Worm (Caenorhabditis elegans): Measurements from ENCODE around the gene irld-9.

The irld-9 gene

ce11 chrII:1722394-1722793 lies 16.4 kb downstream of the irld-9 start, which contains the start of the genes fbxb-5 and btb-8:
Gene fbxb-5 (minus strand): TSS chrII:1722494.
Gene btb-8 (plus strand): TSS chrII:1722770.
- TF ChIP-seq sup-37 (GFP tag; optimal IDR thresholded peaks at IDR 0.05): no peak
- TF ChIP-seq xbp-1 (tag; optimal IDR thresholded peaks at IDR 0.05): no peak
- no peak for TF ChIP-seq efl-1 (optimal IDR thresholded peaks at IDR 0.05)
- no peak for TF ChIP-seq efl-1 (GFP tag; optimal IDR thresholded peaks at IDR 0.05 in 1 of 2)
- no peak for TF ChIP-seq sox-4 (tag; optimal IDR thresholded peaks at IDR 0.05)
- no peak for TF ChIP-seq isw-1 (GFP tag; IDR thresholded peaks at IDR 0.05)
- no peak for TF ChIP-seq ceh-90 (tag; optimal IDR thresholded peaks at IDR 0.05)
- TF ChIP-seq unc-86 (tag; optimal IDR thresholded peaks at IDR 0.05): no peak
- no peak for TF ChIP-seq swsn-7 (tag; optimal IDR thresholded peaks at IDR 0.05)
- no peak for TF ChIP-seq lin-39 (tag; optimal IDR thresholded peaks at IDR 0.05)
- TF ChIP-seq nhr-20 (tag; optimal IDR thresholded peaks at IDR 0.05): no peak
- TF ChIP-seq snpc-4 (tag; optimal IDR thresholded peaks at IDR 0.05): no peak

ce11 chrII:1719153-1719552 lies 19.6 kb downstream of the irld-9 start, which contains the start of gene fbxb-48:
Gene fbxb-48 (minus strand): TSS chrII:1719253.
- TF ChIP-seq dpl-1 (GFP tag; optimal IDR thresholded peaks at IDR 0.05) (no peak), nhr-85 (tag) (no peak), ama-1 (optimal IDR thresholded peaks at IDR 0.05) (no peak), nhr-28 (tag; optimal IDR thresholded peaks at IDR 0.05) (no peak), pag-3 (tag; optimal IDR thresholded peaks at IDR 0.05; ENCODE audit: borderline replicate concordance, insufficient read depth) (no peak), hpl-2 (GFP tag; optimal IDR thresholded peaks at IDR 0.05) (no peak), egl-13 (tag; optimal IDR thresholded peaks at IDR 0.05) (no peak), pax-3 (tag; optimal IDR thresholded peaks at IDR 0.05) (no peak), irx-1 (tag; optimal IDR thresholded peaks at IDR 0.05) (no peak), elt-2 (tag; optimal IDR thresholded peaks at IDR 0.05) (no peak), xbp-1 (tag; optimal IDR thresholded peaks at IDR 0.05) (no peak), ets-5 (GFP tag; IDR thresholded peaks at IDR 0.05) (no peak)

ce11 chrII:1714772-1715353 lies 23.9 kb downstream of the irld-9 start, which contains the start of gene btb-6:
Gene btb-6 (plus strand): TSS chrII:1715303.
- TF ChIP-seq nhr-12 (tag; optimal IDR thresholded peaks at IDR 0.05): no peak
- no peak for TF ChIP-seq lin-14 (GFP tag; optimal IDR thresholded peaks at IDR 0.05)
- no peak for TF ChIP-seq dsc-1 (tag; optimal IDR thresholded peaks at IDR 0.05)
- TF ChIP-seq lin-39 (tag; optimal IDR thresholded peaks at IDR 0.05): no peak
- TF ChIP-seq grh-1 (GFP tag; IDR thresholded peaks at IDR 0.05): no peak
- no peak for TF ChIP-seq irx-1 (tag; optimal IDR thresholded peaks at IDR 0.05)
- no peak for TF ChIP-seq zip-4 (GFP tag; optimal IDR thresholded peaks at IDR 0.05)
- no peak for TF ChIP-seq unc-86 (tag; optimal IDR thresholded peaks at IDR 0.05)
- TF ChIP-seq lsy-2 (tag; optimal IDR thresholded peaks at IDR 0.05): no peak
- no peak for TF ChIP-seq elt-2 (tag; optimal IDR thresholded peaks at IDR 0.05)
- no peak for TF ChIP-seq mdl-1 (tag; optimal IDR thresholded peaks at IDR 0.05)
- TF ChIP-seq vab-15 (tag; optimal IDR thresholded peaks at IDR 0.05): no peak

DNA sequence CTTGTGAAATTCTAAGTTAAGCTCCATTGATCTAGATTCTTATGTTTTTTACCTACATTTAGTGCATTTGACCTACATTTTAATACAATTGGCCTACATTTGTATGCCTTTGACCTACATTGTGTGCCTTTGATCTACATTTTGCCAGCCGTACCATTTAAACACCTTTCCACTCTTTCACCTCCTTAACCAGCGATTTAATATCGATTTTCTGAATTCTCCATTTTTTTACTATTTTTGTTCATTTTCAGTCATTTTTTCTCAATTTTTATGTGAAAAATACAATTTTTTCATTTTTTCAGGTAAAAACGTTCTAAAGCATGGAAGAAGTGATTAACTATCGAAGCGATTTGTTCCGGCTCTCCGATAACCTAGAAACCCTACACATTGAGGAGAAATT lies 25.8 kb downstream of the irld-9 start, which contains the start of gene btb-7:
Gene btb-7 (plus strand): TSS at position 301 of the 400 bp plus-strand sequence.
- TF ChIP-seq snu-23 (GFP tag; optimal IDR thresholded peaks at IDR 0.05) (no peak), ztf-11 (tag; optimal IDR thresholded peaks at IDR 0.05) (no peak), lsy-2 (tag; optimal IDR thresholded peaks at IDR 0.05) (no peak), ceh-90 (tag; optimal IDR thresholded peaks at IDR 0.05) (no peak), sptf-1 (tag; optimal IDR thresholded peaks at IDR 0.05) (no peak), fos-1 (tag; optimal IDR thresholded peaks at IDR 0.05) (no peak), nhr-28 (tag; optimal IDR thresholded peaks at IDR 0.05) (no peak), F16B12.6 (tag; optimal IDR thresholded peaks at IDR 0.05) (no peak)
